Worm (Caenorhabditis elegans) whole organism, L3 larva: ENCODE results near the gene rpl-6.
A peak's percentile ranks its signal among the peaks of the same experiment; 100 is the strongest.

Source experiments
- ZK546.5 ChIP-seq: sonication (generic microtip); optimal IDR thresholded peaks from 2 replicates; lab custom pipeline; 2017; ENCODE audit warnings: missing biosample characterization, missing genetic modification characterization
- ama-1 ChIP-seq: fragments of 150-350 bp; optimal IDR thresholded peaks from 2 replicates; lab custom pipeline; 2018
- ceh-16 ChIP-seq: sonication (generic microtip); optimal IDR thresholded peaks from 2 replicates; lab custom pipeline; 2017; ENCODE audit warnings: missing biosample characterization, missing genetic modification characterization
- ceh-28 ChIP-seq: fragments of 150-350 bp; optimal IDR thresholded peaks from 2 replicates; lab custom pipeline; 2014; ENCODE audit warnings: missing biosample characterization, missing genetic modification reagents, missing genetic modification characterization
- ceh-82 ChIP-seq: fragments of 150-350 bp; optimal IDR thresholded peaks from 2 replicates; lab custom pipeline; 2014; ENCODE audit warnings: missing biosample characterization, missing genetic modification characterization
- ceh-9 ChIP-seq: sonication (generic microtip); optimal IDR thresholded peaks from 2 replicates; lab custom pipeline; 2018; ENCODE audit warnings: missing biosample characterization, missing genetic modification characterization
- daf-12 ChIP-seq: fragments of 150-350 bp; optimal IDR thresholded peaks from 2 replicates; lab custom pipeline; 2014; ENCODE audit warnings: missing biosample characterization, missing genetic modification reagents, missing genetic modification characterization
- egl-5 ChIP-seq: fragments of 150-350 bp; optimal IDR thresholded peaks from 2 replicates; lab custom pipeline; 2017; ENCODE audit warnings: missing biosample characterization, missing genetic modification reagents, missing genetic modification characterization, inconsistent platforms
- elt-2 ChIP-seq: sonication (generic microtip); optimal IDR thresholded peaks from 2 replicates; lab custom pipeline; 2016; ENCODE audit warnings: missing genetic modification reagents, mild to moderate bottlenecking, missing genetic modification characterization, missing compliant biosample characterization
- elt-3 ChIP-seq, 3 experiments: fragments of 150-350 bp in 1 of 3; sonication (generic microtip) in 2 of 3; optimal IDR thresholded peaks; 2 replicates in 2 of 3; 4 replicates in 1 of 3; lab custom pipeline; 2014 to 2017; ENCODE audit warnings: missing biosample characterization in 3 of 3, missing genetic modification characterization in 3 of 3
- eor-1 ChIP-seq, 2 experiments: fragments of 150-350 bp; optimal IDR thresholded peaks; 2 replicates each; lab custom pipeline; 2014 to 2018; ENCODE audit warnings: missing biosample characterization in 2 of 2, missing genetic modification characterization in 2 of 2
- fkh-2 ChIP-seq: fragments of 150-350 bp; optimal IDR thresholded peaks from 2 replicates; lab custom pipeline; 2014; ENCODE audit warnings: missing biosample characterization, missing genetic modification reagents, missing genetic modification characterization
- fos-1 ChIP-seq: fragments of 150-350 bp; optimal IDR thresholded peaks from 2 replicates; lab custom pipeline; 2014; ENCODE audit warnings: missing biosample characterization, missing genetic modification characterization
- jun-1 ChIP-seq: fragments of 150-350 bp; optimal IDR thresholded peaks from 2 replicates; lab custom pipeline; 2014; ENCODE audit warnings: missing biosample characterization, missing genetic modification reagents, missing genetic modification characterization
- lin-15B ChIP-seq: fragments of 150-350 bp; optimal IDR thresholded peaks from 2 replicates; lab custom pipeline; 2014; ENCODE audit warnings: missing biosample characterization, missing genetic modification characterization
- lsy-12 ChIP-seq: sonication (generic microtip); optimal IDR thresholded peaks from 2 replicates; lab custom pipeline; 2016; ENCODE audit warnings: mild to moderate bottlenecking, missing genetic modification characterization, missing compliant biosample characterization
- nhr-12 ChIP-seq: fragments of 150-350 bp; optimal IDR thresholded peaks from 2 replicates; lab custom pipeline; 2014; ENCODE audit warnings: missing biosample characterization, missing genetic modification characterization
- nhr-23 ChIP-seq: fragments of 150-350 bp; optimal IDR thresholded peaks from 2 replicates; lab custom pipeline; 2014; ENCODE audit warnings: missing biosample characterization, missing genetic modification reagents, missing genetic modification characterization
- nhr-237 ChIP-seq: fragments of 150-350 bp; optimal IDR thresholded peaks from 2 replicates; lab custom pipeline; 2014; ENCODE audit warnings: missing biosample characterization, missing genetic modification characterization
- nhr-25 ChIP-seq: sonication (generic microtip); optimal IDR thresholded peaks from 2 replicates; lab custom pipeline; 2017; ENCODE audit warnings: missing biosample characterization, missing genetic modification characterization
- nhr-43 ChIP-seq: sonication (generic microtip); optimal IDR thresholded peaks from 2 replicates; lab custom pipeline; 2016; ENCODE audit warnings: mild to moderate bottlenecking, missing genetic modification characterization, missing compliant biosample characterization; ENCODE audit not compliant: poor library complexity, severe bottlenecking
- nhr-67 ChIP-seq: fragments of 150-350 bp; optimal IDR thresholded peaks from 2 replicates; lab custom pipeline; 2014; ENCODE audit warnings: missing biosample characterization, missing genetic modification characterization
- nhr-76 ChIP-seq: fragments of 150-350 bp; sonication (generic microtip); optimal IDR thresholded peaks from 5 replicates; lab custom pipeline; 2014; ENCODE audit warnings: missing biosample characterization, missing genetic modification characterization
- nhr-77 ChIP-seq: fragments of 150-350 bp; optimal IDR thresholded peaks from 2 replicates; lab custom pipeline; 2014; ENCODE audit warnings: missing biosample characterization, missing genetic modification characterization
- pha-4 ChIP-seq: fragments of 150-350 bp; optimal IDR thresholded peaks from 2 replicates; lab custom pipeline; 2014; ENCODE audit warnings: missing biosample characterization, missing genetic modification reagents, missing genetic modification characterization
- snpc-4 ChIP-seq: fragments of 150-350 bp; optimal IDR thresholded peaks from 2 replicates; lab custom pipeline; 2014; ENCODE audit warnings: missing biosample characterization, missing genetic modification characterization
- unc-62 ChIP-seq: fragments of 150-350 bp; sonication (generic microtip); optimal IDR thresholded peaks from 4 replicates; lab custom pipeline; 2014; ENCODE audit warnings: missing biosample characterization, missing genetic modification reagents, missing genetic modification characterization
- zag-1 ChIP-seq: fragments of 150-350 bp; optimal IDR thresholded peaks from 2 replicates; lab custom pipeline; 2014; ENCODE audit warnings: missing biosample characterization, missing genetic modification characterization
- ztf-11 ChIP-seq: fragments of 150-350 bp; optimal IDR thresholded peaks from 2 replicates; lab custom pipeline; 2014; ENCODE audit warnings: missing biosample characterization, missing genetic modification characterization
- ztf-4 ChIP-seq: fragments of 150-350 bp; optimal IDR thresholded peaks from 2 replicates; lab custom pipeline; 2014; ENCODE audit warnings: missing biosample characterization, missing genetic modification characterization

Gene rpl-6

ce11 chrIII:7198838-7199237 lies 9.4 kb upstream of the rpl-6 start, which contains the start of gene pfd-5 (continued):
- TF ChIP-seq unc-62 (GFP tag; lab: Kevin White, UChicago) (no peak), nhr-76 (tag; lab: Kevin White, UChicago) (no peak), fkh-2 (no peak)

ce11 chrIII:7199467-7199866 lies 8.8 kb upstream of the rpl-6 start:
- TF ChIP-seq nhr-43 (tag; lab: Kevin White, UChicago): peak; percentile 32
- TF ChIP-seq nhr-23 (tag; lab: Kevin White, UChicago): peak; percentile 47
- no peak for TF ChIP-seq egl-5 (tag; lab: Kevin White, UChicago)
- TF ChIP-seq nhr-25 (tag; lab: Kevin White, UChicago): peak; percentile 5

- no peak for TF ChIP-seq ceh-9
- peak; percentile 80 for TF ChIP-seq nhr-25 (tag; lab: Kevin White, UChicago)
- peak; percentile 89 for TF ChIP-seq nhr-23 (tag; lab: Kevin White, UChicago)
- TF ChIP-seq elt-2: no peak
- no peak for TF ChIP-seq ama-1 (lab: Kevin White, UChicago)
- peak; percentile 62 for TF ChIP-seq nhr-43 (tag; lab: Kevin White, UChicago)
- TF ChIP-seq elt-3 (tag; optimal IDR thresholded peaks at IDR 0.05; lab: Kevin White, UChicago): peak in 1 of 3 experiments; percentile 47
- no peak for TF ChIP-seq zag-1 (tag; lab: Kevin White, UChicago)
Measured at ce11 chrIII:7201378-7202256, 6.6 kb upstream of the rpl-6 start, which contains the start of gene dpy-31. Gene dpy-31 (plus strand): TSS chrIII:7202206.

- TF ChIP-seq nhr-23 (tag; lab: Kevin White, UChicago): peak; percentile 68
- TF ChIP-seq eor-1 (tag; optimal IDR thresholded peaks at IDR 0.05; lab: Kevin White, UChicago): no peak
- TF ChIP-seq elt-3 (tag; optimal IDR thresholded peaks at IDR 0.05; lab: Kevin White, UChicago): peak in 1 of 3 experiments; percentile 44
- peak; percentile 58 for TF ChIP-seq nhr-25 (tag; lab: Kevin White, UChicago)
- TF ChIP-seq lsy-12: peak; percentile 5
- no peak for TF ChIP-seq nhr-67 (tag; lab: Kevin White, UChicago)
- no peak for TF ChIP-seq daf-12 (tag; lab: Kevin White, UChicago)
- no peak for TF ChIP-seq ZK546.5
- TF ChIP-seq pha-4 (tag; lab: Kevin White, UChicago): no peak
- peak; percentile 49 for TF ChIP-seq ceh-28 (tag; lab: Kevin White, UChicago)
- no peak for TF ChIP-seq unc-62 (GFP tag; lab: Kevin White, UChicago)
Measured at ce11 chrIII:7203130-7203775, 5.0 kb upstream of the rpl-6 start.

DNA sequence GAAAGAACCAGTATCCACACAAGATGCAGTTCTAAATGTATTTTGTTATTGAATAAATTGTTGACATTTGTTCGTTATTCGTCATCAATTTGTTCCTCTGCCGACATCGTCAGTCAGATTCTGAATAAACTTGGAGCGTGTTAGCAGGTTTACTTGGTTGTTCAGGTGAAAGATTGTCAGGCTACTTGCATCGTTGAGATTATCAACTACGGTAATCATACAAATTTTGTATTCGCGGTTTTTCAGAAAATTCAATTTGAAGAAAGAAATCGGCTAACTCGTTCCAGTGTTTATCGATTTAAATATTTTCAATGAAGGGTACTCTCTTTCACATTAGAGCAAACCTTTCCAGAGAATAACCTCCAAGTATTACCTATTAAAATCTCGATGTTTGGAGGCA lies 1.5 kb downstream of the rpl-6 start, which contains the start of gene R151.2:
TSS of gene R151.2 (plus strand) at position 247 of the 400 bp plus-strand sequence.
- peak; percentile 10 for TF ChIP-seq fos-1 (tag; lab: Kevin White, UChicago)
- no peak for TF ChIP-seq nhr-12 (tag; lab: Kevin White, UChicago)

DNA sequence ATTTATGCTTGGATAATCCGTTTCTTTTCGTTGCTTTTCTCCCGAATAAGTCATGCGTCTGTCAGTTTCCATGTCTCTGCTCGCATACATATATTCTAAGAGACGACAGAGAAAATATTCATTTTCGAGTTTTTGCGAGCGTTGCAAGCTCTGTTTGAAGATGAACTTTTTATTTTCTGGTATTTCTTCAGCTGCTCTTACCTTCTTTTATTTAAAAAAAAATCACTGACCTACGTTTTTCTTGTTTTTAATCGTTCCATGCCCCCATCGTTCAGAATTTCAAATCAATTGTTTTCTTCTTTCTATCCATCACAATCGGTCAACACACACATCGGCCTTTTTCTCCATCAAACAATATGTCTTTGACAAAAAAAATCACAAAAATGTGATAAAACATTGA lies 2.2 kb downstream of the rpl-6 start:
- no peak for TF ChIP-seq zag-1 (tag; lab: Kevin White, UChicago)
- TF ChIP-seq eor-1 (tag; optimal IDR thresholded peaks at IDR 0.05; lab: Kevin White, UChicago): no peak
- TF ChIP-seq nhr-23 (tag; lab: Kevin White, UChicago): no peak
- TF ChIP-seq ztf-11 (tag; lab: Kevin White, UChicago): no peak
- no peak for TF ChIP-seq jun-1 (tag; lab: Kevin White, UChicago)
- no peak for TF ChIP-seq nhr-77 (tag; lab: Kevin White, UChicago)
- no peak for TF ChIP-seq nhr-25 (tag; lab: Kevin White, UChicago)
- no peak for TF ChIP-seq ceh-28 (tag; lab: Kevin White, UChicago)
- no peak for TF ChIP-seq nhr-237 (tag; lab: Kevin White, UChicago)
- no peak for TF ChIP-seq lin-15B
- TF ChIP-seq ztf-4 (tag; lab: Kevin White, UChicago): no peak
- no peak for TF ChIP-seq snpc-4 (tag; lab: Kevin White, UChicago)
- TF ChIP-seq ceh-82: no peak
- no peak for TF ChIP-seq daf-12 (tag; lab: Kevin White, UChicago)
- TF ChIP-seq nhr-76 (tag; lab: Kevin White, UChicago): no peak
- TF ChIP-seq ceh-16 (tag; lab: Kevin White, UChicago): no peak
